Fruit fly (Drosophila melanogaster) whole organism, embryonic: Measurements from ENCODE around the gene CG14646.

Source experiments
- BEAF-32 ChIP-seq: fragments of 200-800 bp; sonication (Bioruptor generic); optimal IDR thresholded peaks from 3 replicates; lab custom pipeline; 2017; ENCODE audit warnings: missing biosample characterization, missing genetic modification characterization, mild to moderate bottlenecking, moderate library complexity, missing genetic modification reagents
- CG10274 ChIP-seq: fragments of 200-800 bp; sonication (Bioruptor generic); optimal IDR thresholded peaks from 3 replicates; lab custom pipeline; 2017; ENCODE audit warnings: missing biosample characterization, mild to moderate bottlenecking, missing genetic modification characterization
- CG11695 ChIP-seq: fragments of 200-800 bp; sonication (Bioruptor generic); IDR thresholded peaks from 3 replicates; pipeline ENCODE4 v1.3.6; 2022; ENCODE audit warnings: missing biosample characterization, missing genetic modification characterization
- CG12659 ChIP-seq: fragments of 200-800 bp; sonication (Bioruptor generic); optimal IDR thresholded peaks from 3 replicates; lab custom pipeline; 2017; ENCODE audit warnings: mild to moderate bottlenecking, missing biosample characterization, missing genetic modification reagents, missing genetic modification characterization
- CG14667 ChIP-seq: fragments of 200-800 bp; sonication (Bioruptor generic); IDR thresholded peaks from 2 replicates; pipeline ENCODE4 v1.3.6; 2022; ENCODE audit warnings: missing biosample characterization, missing genetic modification characterization
- CG15269 ChIP-seq: fragments of 200-800 bp; sonication (Bioruptor generic); optimal IDR thresholded peaks from 2 replicates; lab custom pipeline; 2018; ENCODE audit warnings: missing biosample characterization, mild to moderate bottlenecking, missing genetic modification characterization, moderate library complexity
- CG17829 ChIP-seq: fragments of 200-800 bp; optimal IDR thresholded peaks from 2 replicates; lab custom pipeline; 2019; ENCODE audit warnings: missing biosample characterization, mild to moderate bottlenecking, missing genetic modification characterization, moderate library complexity
- CG2129 ChIP-seq: fragments of 200-800 bp; sonication (Bioruptor generic); IDR thresholded peaks from 2 replicates; pipeline ENCODE4 v1.3.6; 2022; ENCODE audit warnings: missing biosample characterization, missing genetic modification characterization; ENCODE audit not compliant: partially characterized antibody
- CG2875 ChIP-seq: fragments of 200-800 bp; sonication (Bioruptor generic); optimal IDR thresholded peaks from 2 replicates; lab custom pipeline; 2017; ENCODE audit warnings: missing biosample characterization, mild to moderate bottlenecking, missing genetic modification characterization, missing genetic modification reagents
- CG2889 ChIP-seq: fragments of 200-800 bp; sonication (Bioruptor generic); IDR thresholded peaks from 3 replicates; pipeline ENCODE4 v1.3.6; 2022; ENCODE audit warnings: missing biosample characterization, missing genetic modification characterization
- CG33213 ChIP-seq: fragments of 200-800 bp; sonication (Bioruptor generic); optimal IDR thresholded peaks from 3 replicates; lab custom pipeline; 2016; ENCODE audit warnings: missing biosample characterization, missing genetic modification characterization
- CG33557 ChIP-seq: fragments of 200-800 bp; sonication (Bioruptor generic); optimal IDR thresholded peaks from 2 replicates; lab custom pipeline; 2019; ENCODE audit warnings: missing biosample characterization, mild to moderate bottlenecking, missing genetic modification characterization, moderate library complexity
- CG6654 ChIP-seq: fragments of 200-800 bp; sonication (Bioruptor generic); optimal IDR thresholded peaks from 2 replicates; lab custom pipeline; 2017; ENCODE audit warnings: missing biosample characterization, mild to moderate bottlenecking, missing genetic modification characterization
- CG6813 ChIP-seq: fragments of 200-800 bp; sonication (Bioruptor generic); optimal IDR thresholded peaks from 2 replicates; lab custom pipeline; 2017; ENCODE audit warnings: missing biosample characterization, missing genetic modification characterization, mild to moderate bottlenecking, moderate library complexity, missing genetic modification reagents
- CG8089 ChIP-seq: fragments of 200-800 bp; sonication (Bioruptor generic); optimal IDR thresholded peaks from 3 replicates; lab custom pipeline; 2016; ENCODE audit warnings: missing biosample characterization, missing genetic modification characterization
- CG9609 ChIP-seq: fragments of 200-800 bp; sonication (Bioruptor generic); optimal IDR thresholded peaks from 3 replicates; lab custom pipeline; 2016; ENCODE audit warnings: missing biosample characterization, missing genetic modification characterization
- CHES-1-like ChIP-seq: fragments of 200-800 bp; sonication (Bioruptor generic); optimal IDR thresholded peaks from 2 replicates; lab custom pipeline; 2016; ENCODE audit warnings: missing biosample characterization, missing genetic modification characterization
- CoRest ChIP-seq: fragments of 200-800 bp; sonication (Bioruptor generic); optimal IDR thresholded peaks from 3 replicates; lab custom pipeline; 2018; ENCODE audit warnings: missing biosample characterization, mild to moderate bottlenecking, missing genetic modification characterization, moderate library complexity
- Doc2 ChIP-seq: fragments of 200-800 bp; sonication (Bioruptor generic); IDR thresholded peaks from 2 replicates; pipeline ENCODE4 v1.3.6; 2022; ENCODE audit warnings: missing biosample characterization, missing genetic modification characterization
- ERR ChIP-seq: fragments of 200-800 bp; sonication (Bioruptor generic); optimal IDR thresholded peaks from 2 replicates; lab custom pipeline; 2016; ENCODE audit warnings: missing biosample characterization, missing genetic modification characterization
- Fer2 ChIP-seq: fragments of 200-800 bp; sonication (Bioruptor generic); optimal IDR thresholded peaks from 2 replicates; lab custom pipeline; 2018; ENCODE audit warnings: missing biosample characterization, mild to moderate bottlenecking, missing genetic modification characterization, moderate library complexity
- HmgZ ChIP-seq: fragments of 200-800 bp; sonication (Bioruptor generic); optimal IDR thresholded peaks from 2 replicates; lab custom pipeline; 2018; ENCODE audit warnings: missing biosample characterization, mild to moderate bottlenecking, missing genetic modification characterization
- Mad ChIP-seq: fragments of 200-800 bp; sonication (Bioruptor generic); optimal IDR thresholded peaks from 2 replicates; lab custom pipeline; 2016; ENCODE audit warnings: missing biosample characterization, missing genetic modification characterization
- Poxn ChIP-seq: fragments of 200-800 bp; sonication (Bioruptor generic); IDR thresholded peaks from 2 replicates; pipeline ENCODE4 v1.3.6; 2022; ENCODE audit warnings: missing biosample characterization, missing genetic modification characterization
- Taf1 ChIP-seq: fragments of 200-800 bp; sonication (Bioruptor generic); IDR thresholded peaks from 2 replicates; pipeline ENCODE4 v1.3.6; 2022; ENCODE audit warnings: missing biosample characterization, missing genetic modification characterization
- ab ChIP-seq: fragments of 200-800 bp; sonication (Bioruptor generic); optimal IDR thresholded peaks from 2 replicates; lab custom pipeline; 2016; ENCODE audit warnings: missing biosample characterization, missing genetic modification characterization
- ash1 ChIP-seq: fragments of 200-800 bp; sonication (Bioruptor generic); optimal IDR thresholded peaks from 2 replicates; lab custom pipeline; 2018; ENCODE audit warnings: missing biosample characterization, mild to moderate bottlenecking, missing genetic modification characterization
- cato ChIP-seq: fragments of 200-800 bp; sonication (Bioruptor generic); optimal IDR thresholded peaks from 2 replicates; lab custom pipeline; 2016; ENCODE audit warnings: missing biosample characterization, missing genetic modification characterization, borderline replicate concordance
- chif ChIP-seq, 2 experiments: fragments of 200-800 bp; sonication (Bioruptor generic); optimal IDR thresholded peaks; 3 replicates each; lab custom pipeline; 2016; ENCODE audit warnings: missing biosample characterization in 2 of 2, missing genetic modification characterization in 2 of 2
- chm ChIP-seq: fragments of 200-800 bp; sonication (Bioruptor generic); IDR thresholded peaks from 2 replicates; pipeline ENCODE4 v1.3.6; 2022; ENCODE audit warnings: missing biosample characterization, missing genetic modification characterization
- dpn ChIP-seq, 2 experiments: fragments of 200-800 bp; sonication (Bioruptor generic); optimal IDR thresholded peaks; 3 replicates each; lab custom pipeline; 2016; ENCODE audit warnings: missing biosample characterization in 2 of 2, missing genetic modification characterization in 2 of 2
- dysf ChIP-seq: fragments of 200-800 bp; sonication (Bioruptor generic); IDR thresholded peaks from 3 replicates; pipeline ENCODE4 v1.3.6; 2022; ENCODE audit warnings: missing biosample characterization, missing genetic modification characterization
- esg ChIP-seq: fragments of 200-800 bp; sonication (Bioruptor generic); conservative IDR thresholded peaks from 2 replicates; pipeline ENCODE4 v1.3.6; 2022; ENCODE audit warnings: missing biosample characterization, missing genetic modification characterization
- grau ChIP-seq: fragments of 200-800 bp; optimal IDR thresholded peaks from 3 replicates; lab custom pipeline; 2019; ENCODE audit warnings: missing biosample characterization, mild to moderate bottlenecking, missing genetic modification characterization, moderate library complexity
- shn ChIP-seq: fragments of 200-800 bp; sonication (Bioruptor generic); optimal IDR thresholded peaks from 3 replicates; lab custom pipeline; 2016; ENCODE audit warnings: missing biosample characterization, missing genetic modification characterization
- sqz ChIP-seq: fragments of 200-800 bp; sonication (Bioruptor generic); optimal IDR thresholded peaks from 3 replicates; lab custom pipeline; 2018; ENCODE audit warnings: missing biosample characterization, mild to moderate bottlenecking, missing genetic modification characterization
- tap ChIP-seq: fragments of 200-800 bp; optimal IDR thresholded peaks from 3 replicates; lab custom pipeline; 2019; ENCODE audit warnings: missing biosample characterization, mild to moderate bottlenecking, missing genetic modification characterization, moderate library complexity
- toy ChIP-seq: fragments of 200-800 bp; sonication (Bioruptor generic); IDR thresholded peaks from 2 replicates; pipeline ENCODE4 v1.3.6; 2022; ENCODE audit warnings: missing biosample characterization, missing genetic modification characterization
- unc-4 ChIP-seq: fragments of 200-800 bp; sonication (Bioruptor generic); IDR thresholded peaks from 2 replicates; pipeline ENCODE4 v1.3.6; 2022; ENCODE audit warnings: missing biosample characterization, missing genetic modification characterization; ENCODE audit not compliant: partially characterized antibody
- wek ChIP-seq: fragments of 200-800 bp; sonication (Bioruptor generic); optimal IDR thresholded peaks from 3 replicates; lab custom pipeline; 2018; ENCODE audit warnings: missing biosample characterization, mild to moderate bottlenecking, missing genetic modification characterization, moderate library complexity
- zf30C ChIP-seq: fragments of 200-800 bp; sonication (Bioruptor generic); optimal IDR thresholded peaks from 3 replicates; lab custom pipeline; 2018; ENCODE audit warnings: missing biosample characterization, mild to moderate bottlenecking, missing genetic modification characterization

CG14646 gene

dm6 chr3R:4428585-4429464 lies 38.7 kb downstream of the CG14646 start, which contains the start of gene srl (continued):
- TF ChIP-seq Mad (GFP tag; lab: Kevin White, UChicago) (no peak), chm (GFP tag; lab: Robert Waterston, UW) (no peak), Taf1 (GFP tag; lab: Robert Waterston, UW) (no peak), tap (no peak), Poxn (no peak), HmgZ (tag; lab: Kevin White, UChicago) (peak; percentile 51), CG6813 (no peak), CG17829 (peak; percentile 60), zf30C (GFP tag; lab: Kevin White, UChicago) (no peak), CG2875 (GFP tag; lab: Kevin White, UChicago) (no peak), CG11695 (no peak), dpn (GFP tag; optimal IDR thresholded peaks at IDR 0.05; lab: Kevin White, UChicago) (no peak), Doc2 (GFP tag; lab: Robert Waterston, UW) (no peak), CHES-1-like (GFP tag; lab: Kevin White, UChicago) (peak; percentile 14), ab (no peak), chif (GFP tag; optimal IDR thresholded peaks at IDR 0.05; lab: Kevin White, UChicago) (no peak), CG14667 (GFP tag; lab: Robert Waterston, UW) (no peak), dysf (GFP tag; lab: Robert Waterston, UW) (no peak), CG33213 (peak; percentile 53), BEAF-32 (peak; percentile 47), CG9609 (GFP tag; lab: Kevin White, UChicago) (no peak), cato (GFP tag; lab: Kevin White, UChicago) (no peak), sqz (GFP tag; lab: Kevin White, UChicago) (no peak), shn (peak; percentile 23), esg (no peak), CG10274 (GFP tag; lab: Kevin White, UChicago) (peak; percentile 2), CG6654 (GFP tag; lab: Kevin White, UChicago) (no peak), wek (peak; percentile 42), ash1 (GFP tag; lab: Kevin White, UChicago) (no peak), unc-4 (GFP tag; lab: Robert Waterston, UW) (no peak; the same call in 1 of the 2 replicates), CG12659 (peak; percentile 71), Fer2 (tag; lab: Kevin White, UChicago) (no peak), CG8089 (no peak), CG2129 (GFP tag; lab: Robert Waterston, UW) (no peak), CG15269 (tag; lab: Kevin White, UChicago) (no peak), CG2889 (GFP tag; lab: Robert Waterston, UW) (no peak), grau (tag; lab: Kevin White, UChicago) (no peak), ERR (GFP tag; lab: Kevin White, UChicago) (no peak), CoRest (no peak), CG33557 (GFP tag; lab: Kevin White, UChicago) (no peak), toy (no peak)
